Worm (Caenorhabditis elegans) whole organism, L4/young adult: ENCODE results near the gene C16C8.8.

Source experiments
- W03F9.2 ChIP-seq: fragments of 150-350 bp; optimal IDR thresholded peaks from 2 replicates; lab custom pipeline; 2014; ENCODE audit warnings: missing biosample characterization, missing genetic modification characterization
- dao-5 ChIP-seq: sonication (generic microtip); optimal IDR thresholded peaks from 2 replicates; lab custom pipeline; 2016; ENCODE audit warnings: missing genotype, missing genetic modification characterization, moderate library complexity, missing compliant biosample characterization
- him-1 ChIP-seq: sonication (generic microtip); optimal IDR thresholded peaks from 2 replicates; lab custom pipeline; 2016; ENCODE audit warnings: missing genotype, missing genetic modification reagents, missing genetic modification characterization, missing compliant biosample characterization

- TF ChIP-seq him-1 (tag; lab: Kevin White, UChicago), result no peak
- no peak for TF ChIP-seq W03F9.2 (tag; lab: Kevin White, UChicago)
- TF ChIP-seq dao-5 (tag; lab: Kevin White, UChicago), result no peak
Measured at ce11 chrII:3502011-3502410, 40.5 kb upstream of the C16C8.8 start.
